Worm (Caenorhabditis elegans) whole organism, L1 larva: ENCODE measurements around the gene lgc-14.

Experiments used
- C34B4.2 ChIP-seq: sonication (generic microtip); optimal IDR thresholded peaks from 2 replicates; lab custom pipeline; 2017; ENCODE audit warnings: mild to moderate bottlenecking, missing genetic modification characterization, missing compliant biosample characterization
- ceh-8 ChIP-seq: fragments of 200-800 bp; sonication (Bioruptor generic); optimal IDR thresholded peaks from 2 replicates; lab custom pipeline; 2018; ENCODE audit warnings: mild to moderate bottlenecking, missing genetic modification characterization, moderate library complexity, missing compliant biosample characterization
- ceh-88 ChIP-seq: fragments of 200-800 bp; sonication (Bioruptor generic); IDR thresholded peaks from 2 replicates; pipeline ENCODE4 v1.3.6; 2022; ENCODE audit warnings: missing genetic modification characterization, missing compliant biosample characterization
- dpl-1 ChIP-seq, 3 experiments: fragments of 150-350 bp in 2 of 3; sonication (generic microtip) in 1 of 3; optimal IDR thresholded peaks; 2 replicates each; lab custom pipeline; 2014 to 2017; ENCODE audit warnings: missing biosample characterization in 3 of 3, missing genetic modification characterization in 3 of 3, missing genetic modification reagents in 3 of 3
- efl-1 ChIP-seq, 4 experiments: fragments of 150-350 bp; optimal IDR thresholded peaks in 3 of 4; peaks in 1 of 4; 1 replicate in 1 of 4; 2 replicates in 3 of 4; lab custom pipeline; 2014; ENCODE audit warnings: missing biosample characterization in 2 of 4, missing genetic modification characterization in 2 of 4, missing genetic modification reagents in 2 of 4
- elt-2 ChIP-seq: sonication (generic microtip); optimal IDR thresholded peaks from 2 replicates; lab custom pipeline; 2016; ENCODE audit warnings: missing genetic modification characterization, mild to moderate bottlenecking, inconsistent platforms, missing compliant biosample characterization, missing genetic modification reagents
- ets-5 ChIP-seq: fragments of 200-800 bp; sonication (Bioruptor generic); IDR thresholded peaks from 2 replicates; pipeline ENCODE4 v1.3.6; 2022; ENCODE audit warnings: missing genetic modification characterization, missing compliant biosample characterization
- fkh-10 ChIP-seq: sonication (generic microtip); optimal IDR thresholded peaks from 2 replicates; lab custom pipeline; 2017; ENCODE audit warnings: missing biosample characterization, missing genetic modification reagents, missing genetic modification characterization
- grh-1 ChIP-seq: fragments of 200-800 bp; sonication (Bioruptor generic); IDR thresholded peaks from 2 replicates; pipeline ENCODE4 v1.3.6; 2022; ENCODE audit warnings: missing genetic modification reagents, missing genetic modification characterization, missing compliant biosample characterization
- hlh-4 ChIP-seq: sonication (generic microtip); optimal IDR thresholded peaks from 2 replicates; lab custom pipeline; 2016; ENCODE audit warnings: mild to moderate bottlenecking, missing genetic modification characterization, missing compliant biosample characterization
- hpl-2 ChIP-seq: fragments of 150-350 bp; optimal IDR thresholded peaks from 2 replicates; lab custom pipeline; 2014; ENCODE audit warnings: missing biosample characterization, missing genetic modification reagents, missing genetic modification characterization
- isw-1 ChIP-seq: fragments of 200-800 bp; sonication (Bioruptor generic); IDR thresholded peaks from 2 replicates; pipeline ENCODE4 v1.3.6; 2022; ENCODE audit warnings: missing genetic modification characterization, missing compliant biosample characterization
- lin-14 ChIP-seq: fragments of 200-800 bp; sonication (Bioruptor generic); optimal IDR thresholded peaks from 2 replicates; lab custom pipeline; 2018; ENCODE audit warnings: mild to moderate bottlenecking, missing genetic modification characterization, moderate library complexity, missing compliant biosample characterization
- lin-15B ChIP-seq: fragments of 150-350 bp; sonication (generic microtip); optimal IDR thresholded peaks from 3 replicates; lab custom pipeline; 2014; ENCODE audit warnings: missing biosample characterization, missing genetic modification characterization
- lin-39 ChIP-seq: fragments of 150-350 bp; optimal IDR thresholded peaks from 2 replicates; lab custom pipeline; 2014; ENCODE audit warnings: missing biosample characterization, missing genetic modification reagents, missing genetic modification characterization
- lir-3 ChIP-seq: sonication (generic microtip); optimal IDR thresholded peaks from 2 replicates; lab custom pipeline; 2016; ENCODE audit warnings: mild to moderate bottlenecking, missing genetic modification characterization, moderate library complexity, missing compliant biosample characterization; ENCODE audit not compliant: poor library complexity
- lsy-2 ChIP-seq, 2 experiments: fragments of 150-350 bp; optimal IDR thresholded peaks; 2 replicates each; lab custom pipeline; 2014; ENCODE audit warnings: missing biosample characterization in 2 of 2, missing genetic modification characterization in 2 of 2
- nhr-19 ChIP-seq: fragments of 200-800 bp; sonication (Bioruptor generic); conservative IDR thresholded peaks from 2 replicates; pipeline ENCODE4 v1.3.6; 2022; ENCODE audit warnings: missing genetic modification characterization, missing compliant biosample characterization
- nhr-47 ChIP-seq: sonication (generic microtip); optimal IDR thresholded peaks from 2 replicates; lab custom pipeline; 2016; ENCODE audit warnings: mild to moderate bottlenecking, missing genetic modification characterization, moderate library complexity, missing compliant biosample characterization
- nhr-77 ChIP-seq: fragments of 150-350 bp; optimal IDR thresholded peaks from 2 replicates; lab custom pipeline; 2014; ENCODE audit warnings: missing biosample characterization, missing genetic modification characterization
- nhr-84 ChIP-seq: sonication (generic microtip); optimal IDR thresholded peaks from 2 replicates; lab custom pipeline; 2017; ENCODE audit warnings: missing biosample characterization, missing genetic modification characterization
- nhr-85 ChIP-seq: sonication (generic microtip); peaks from one replicate; lab custom pipeline; 2016; ENCODE audit warnings: missing genetic modification characterization, inconsistent platforms, missing compliant biosample characterization
- pag-3 ChIP-seq: sonication (generic microtip); optimal IDR thresholded peaks from 2 replicates; lab custom pipeline; 2017; ENCODE audit warnings: missing genetic modification characterization, mild to moderate bottlenecking, missing compliant biosample characterization, antibody characterized with exemption, borderline replicate concordance; ENCODE audit not compliant: insufficient read depth
- snu-23 ChIP-seq: sonication (generic microtip); optimal IDR thresholded peaks from 2 replicates; lab custom pipeline; 2016; ENCODE audit warnings: missing genetic modification characterization, missing compliant biosample characterization
- sup-37 ChIP-seq: fragments of 200-800 bp; sonication (Bioruptor generic); optimal IDR thresholded peaks from 2 replicates; lab custom pipeline; 2018; ENCODE audit warnings: mild to moderate bottlenecking, missing genetic modification characterization, missing compliant biosample characterization
- tlp-1 ChIP-seq: fragments of 150-350 bp; optimal IDR thresholded peaks from 2 replicates; lab custom pipeline; 2014; ENCODE audit warnings: missing biosample characterization, missing genetic modification characterization
- unc-62 ChIP-seq: fragments of 150-350 bp; optimal IDR thresholded peaks from 2 replicates; lab custom pipeline; 2014; ENCODE audit warnings: missing biosample characterization, missing genetic modification reagents, missing genetic modification characterization
- unc-98 ChIP-seq: fragments of 200-800 bp; sonication (Bioruptor generic); IDR thresholded peaks from 2 replicates; pipeline ENCODE4 v1.3.6; 2022; ENCODE audit warnings: missing genetic modification characterization, missing compliant biosample characterization
- xbp-1 ChIP-seq: sonication (generic microtip); optimal IDR thresholded peaks from 2 replicates; lab custom pipeline; 2016; ENCODE audit warnings: missing genetic modification characterization, missing compliant biosample characterization
- ztf-4 ChIP-seq: fragments of 150-350 bp; optimal IDR thresholded peaks from 2 replicates; lab custom pipeline; 2014; ENCODE audit warnings: missing biosample characterization, missing genetic modification characterization

Gene lgc-14

ce11 chrX:12093043-12093442, 18.3 kb upstream of the lgc-14 start, which contains the start of gene W03G11.4:
TSS of gene W03G11.4 (minus strand) at chrX:12093143.
- TF ChIP-seq nhr-85, result peak; percentile 22
- TF ChIP-seq lin-14 (GFP tag; lab: Kevin White, UChicago), result no peak
- TF ChIP-seq, all 84 proteins: peak for 1

- no peak for TF ChIP-seq hpl-2 (GFP tag; lab: Kevin White, UChicago)
- TF ChIP-seq nhr-84 (tag; lab: Kevin White, UChicago), result no peak
- TF ChIP-seq isw-1 (GFP tag; lab: Robert Waterston, UW), result no peak
- no peak for TF ChIP-seq hlh-4 (tag; lab: Kevin White, UChicago)
- no peak for TF ChIP-seq ceh-88 (GFP tag; lab: Robert Waterston, UW)
- no peak for TF ChIP-seq nhr-77 (tag; lab: Kevin White, UChicago)
These were observed 17.3 kb upstream of the lgc-14 start for ce11 chrX:12093992-12094391.

ce11 chrX:12095200-12095599, 16.1 kb upstream of the lgc-14 start:
- no peak for TF ChIP-seq ceh-8
- TF ChIP-seq efl-1 (optimal IDR thresholded peaks at IDR 0.05; lab: Kevin White, UChicago), result no peak
- peak in 1 of 2 experiments; percentile 58 for TF ChIP-seq efl-1 (GFP tag; optimal IDR thresholded peaks at IDR 0.05 in 1 of 2; lab: Kevin White, UChicago)
- TF ChIP-seq, all 84 proteins: peak for 1

- TF ChIP-seq snu-23 (GFP tag; lab: Kevin White, UChicago), result no peak
- TF ChIP-seq, all 84 proteins: peak for 0
These were observed 13.3 kb upstream of the lgc-14 start for ce11 chrX:12097995-12098394.

DNA sequence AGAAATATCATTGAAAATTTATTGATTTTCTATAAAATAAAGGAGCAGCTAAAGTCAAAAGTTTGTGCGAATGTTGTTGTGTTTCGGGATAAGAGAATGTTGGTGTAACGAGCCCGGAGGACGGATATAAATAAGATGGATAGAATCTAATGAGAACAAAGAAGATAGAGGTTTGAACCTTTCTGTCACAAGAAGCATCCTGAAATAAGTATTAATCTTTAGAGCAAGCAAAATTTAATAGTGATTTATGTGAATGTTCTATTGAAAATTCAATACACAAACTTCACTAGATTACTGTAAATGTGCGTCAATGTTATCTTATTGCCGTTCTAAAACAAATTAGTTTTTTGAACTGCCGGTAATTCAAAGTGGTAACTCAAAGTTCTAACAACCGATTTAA, 7.6 kb upstream of the lgc-14 start, which contains the start of gene W03G11.3:
W03G11.3 (minus strand) TSS at position 101 of the 400 bp plus-strand sequence.
- TF ChIP-seq lin-39, result no peak
- TF ChIP-seq ztf-4 (tag; lab: Kevin White, UChicago), result no peak
- TF ChIP-seq lsy-2 (tag; optimal IDR thresholded peaks at IDR 0.05; lab: Kevin White, UChicago), result no peak
- no peak for TF ChIP-seq lin-15B
- TF ChIP-seq unc-62 (GFP tag; lab: Kevin White, UChicago), result no peak
- no peak for TF ChIP-seq lin-14 (GFP tag; lab: Kevin White, UChicago)
- no peak for TF ChIP-seq unc-98
- no peak for TF ChIP-seq fkh-10 (GFP tag; lab: Kevin White, UChicago)
- TF ChIP-seq nhr-47, result no peak
- TF ChIP-seq lir-3 (tag; lab: Kevin White, UChicago), result no peak
- TF ChIP-seq elt-2, result no peak
- TF ChIP-seq efl-1 (optimal IDR thresholded peaks at IDR 0.05; lab: Kevin White, UChicago), result no peak
- TF ChIP-seq efl-1 (GFP tag; optimal IDR thresholded peaks at IDR 0.05 in 1 of 2; lab: Kevin White, UChicago), result no peak
- no peak for TF ChIP-seq xbp-1 (tag; lab: Kevin White, UChicago)
- TF ChIP-seq nhr-84 (tag; lab: Kevin White, UChicago), result no peak
- TF ChIP-seq nhr-19 (GFP tag; lab: Robert Waterston, UW), result no peak
- no peak for TF ChIP-seq grh-1 (GFP tag; lab: Robert Waterston, UW)
- no peak for TF ChIP-seq sup-37
- no peak for TF ChIP-seq dpl-1 (GFP tag; optimal IDR thresholded peaks at IDR 0.05; lab: Kevin White, UChicago)
- no peak for TF ChIP-seq ets-5 (GFP tag; lab: Robert Waterston, UW)

- TF ChIP-seq tlp-1 (tag; lab: Kevin White, UChicago), result no peak
- peak; percentile 7 for TF ChIP-seq pag-3 (tag; lab: Kevin White, UChicago)
These were observed 6.7 kb upstream of the lgc-14 start, which contains the start of gene col-181 for ce11 chrX:12104630-12105029. TSS of gene col-181 (plus strand) at chrX:12104930.

- TF ChIP-seq C34B4.2 (tag; lab: Kevin White, UChicago), result no peak
These were observed 5.9 kb upstream of the lgc-14 start for ce11 chrX:12105458-12105857.
